Fruit fly (Drosophila melanogaster) whole organism, embryonic: Measurements from ENCODE around the gene CG12539.

ENCODE experiments used
- Abd-B ChIP-seq: fragments of 200-800 bp; sonication (Bioruptor generic); optimal IDR thresholded peaks from 2 replicates; lab custom pipeline; 2018; ENCODE audit warnings: missing biosample characterization, mild to moderate bottlenecking, missing genetic modification characterization, moderate library complexity
- BtbVII ChIP-seq: fragments of 200-800 bp; sonication (Bioruptor generic); optimal IDR thresholded peaks from 3 replicates; lab custom pipeline; 2017; ENCODE audit warnings: missing biosample characterization, mild to moderate bottlenecking, missing genetic modification characterization
- CG11247 ChIP-seq: fragments of 200-800 bp; sonication (Bioruptor generic); IDR thresholded peaks from 2 replicates; pipeline ENCODE4 v1.3.6; 2022; ENCODE audit warnings: missing biosample characterization, missing genetic modification characterization
- CG11456 ChIP-seq: fragments of 200-800 bp; sonication (Bioruptor generic); IDR thresholded peaks from 3 replicates; pipeline ENCODE4 v1.3.6; 2022; ENCODE audit warnings: missing biosample characterization, missing genetic modification characterization
- CG12299 ChIP-seq: fragments of 200-800 bp; sonication (Bioruptor generic); optimal IDR thresholded peaks from 2 replicates; lab custom pipeline; 2018; ENCODE audit warnings: missing biosample characterization, mild to moderate bottlenecking, missing genetic modification characterization
- CG13424 ChIP-seq: fragments of 200-800 bp; sonication (Bioruptor generic); optimal IDR thresholded peaks from 2 replicates; lab custom pipeline; 2019; ENCODE audit warnings: missing biosample characterization, mild to moderate bottlenecking, missing genetic modification characterization, moderate library complexity
- CG31388 ChIP-seq: fragments of 200-800 bp; sonication (Bioruptor generic); optimal IDR thresholded peaks from 2 replicates; lab custom pipeline; 2016; ENCODE audit warnings: missing biosample characterization, missing genetic modification characterization
- CG4328 ChIP-seq: fragments of 200-800 bp; sonication (Bioruptor generic); optimal IDR thresholded peaks from 3 replicates; lab custom pipeline; 2017; ENCODE audit warnings: missing biosample characterization, missing genetic modification reagents, missing genetic modification characterization
- CG5180 ChIP-seq: fragments of 200-800 bp; sonication (Bioruptor generic); optimal IDR thresholded peaks from 3 replicates; lab custom pipeline; 2017; ENCODE audit warnings: missing biosample characterization, missing genetic modification characterization, mild to moderate bottlenecking, moderate library complexity, missing genetic modification reagents
- CG5953 ChIP-seq: fragments of 200-800 bp; sonication (Bioruptor generic); IDR thresholded peaks from 2 replicates; pipeline ENCODE4 v1.3.6; 2022; ENCODE audit warnings: missing biosample characterization, missing genetic modification characterization
- CG6175 ChIP-seq: fragments of 200-800 bp; sonication (Bioruptor generic); IDR thresholded peaks from 3 replicates; pipeline ENCODE4 v1.3.6; 2022; ENCODE audit warnings: missing biosample characterization, missing genetic modification characterization
- CG6272 ChIP-seq: fragments of 200-800 bp; sonication (Bioruptor generic); IDR thresholded peaks from 2 replicates; pipeline ENCODE4 v1.3.6; 2022; ENCODE audit warnings: missing biosample characterization, missing genetic modification characterization
- CG6654 ChIP-seq: fragments of 200-800 bp; sonication (Bioruptor generic); optimal IDR thresholded peaks from 2 replicates; lab custom pipeline; 2017; ENCODE audit warnings: missing biosample characterization, mild to moderate bottlenecking, missing genetic modification characterization
- CG6813 ChIP-seq: fragments of 200-800 bp; sonication (Bioruptor generic); optimal IDR thresholded peaks from 2 replicates; lab custom pipeline; 2017; ENCODE audit warnings: missing biosample characterization, missing genetic modification characterization, mild to moderate bottlenecking, moderate library complexity, missing genetic modification reagents
- CG8388 ChIP-seq: fragments of 200-800 bp; sonication (Bioruptor generic); optimal IDR thresholded peaks from 2 replicates; lab custom pipeline; 2019; ENCODE audit warnings: missing biosample characterization, mild to moderate bottlenecking, missing genetic modification characterization, moderate library complexity
- CG9932 ChIP-seq: fragments of 200-800 bp; sonication (Bioruptor generic); IDR thresholded peaks from 2 replicates; pipeline ENCODE4 v1.3.6; 2022; ENCODE audit warnings: missing biosample characterization, missing genetic modification characterization
- CTCF ChIP-seq: fragments of 200-800 bp; sonication (Bioruptor generic); optimal IDR thresholded peaks from 2 replicates; lab custom pipeline; 2017; ENCODE audit warnings: missing biosample characterization, mild to moderate bottlenecking, missing genetic modification characterization, moderate library complexity
- E2f1 ChIP-seq: fragments of 200-800 bp; sonication (Bioruptor generic); IDR thresholded peaks from 2 replicates; pipeline ENCODE4 v1.3.6; 2022; ENCODE audit warnings: missing biosample characterization, missing genetic modification characterization
- Eip74EF ChIP-seq, 2 experiments: fragments of 200-800 bp in 1 of 2; fragments of >200 bp in 1 of 2; sonication (Bioruptor generic) in 1 of 2; optimal IDR thresholded peaks; 2 replicates each; lab custom pipeline; 2017 to 2019; ENCODE audit warnings: missing biosample characterization in 2 of 2, missing genetic modification characterization in 2 of 2, mild to moderate bottlenecking in 1 of 2, moderate library complexity in 1 of 2
- HLHmδ ChIP-seq: fragments of 200-800 bp; sonication (Bioruptor generic); optimal IDR thresholded peaks from 2 replicates; lab custom pipeline; 2018; ENCODE audit warnings: missing biosample characterization, mild to moderate bottlenecking, missing genetic modification characterization, moderate library complexity
- Nf-YB ChIP-seq: fragments of 200-800 bp; sonication (Bioruptor generic); optimal IDR thresholded peaks from 3 replicates; lab custom pipeline; 2019; ENCODE audit warnings: missing biosample characterization, mild to moderate bottlenecking, missing genetic modification characterization, moderate library complexity
- Taf1 ChIP-seq: fragments of 200-800 bp; sonication (Bioruptor generic); IDR thresholded peaks from 2 replicates; pipeline ENCODE4 v1.3.6; 2022; ENCODE audit warnings: missing biosample characterization, missing genetic modification characterization
- bcd ChIP-seq: fragments of 200-800 bp; sonication (Bioruptor generic); optimal IDR thresholded peaks from 2 replicates; lab custom pipeline; 2017; ENCODE audit warnings: missing biosample characterization, mild to moderate bottlenecking, missing genetic modification characterization
- chinmo ChIP-seq: fragments of 200-800 bp; sonication (Bioruptor generic); IDR thresholded peaks from 4 replicates; pipeline ENCODE4 v1.3.6; 2022; ENCODE audit warnings: missing biosample characterization, missing genetic modification characterization; ENCODE audit not compliant: partially characterized antibody
- crp ChIP-seq, 2 experiments: fragments of 200-800 bp; sonication (Bioruptor generic); optimal IDR thresholded peaks; 2 replicates in 1 of 2; 3 replicates in 1 of 2; lab custom pipeline; 2017; ENCODE audit warnings: missing biosample characterization in 2 of 2, missing genetic modification characterization in 2 of 2, mild to moderate bottlenecking in 1 of 2, moderate library complexity in 1 of 2
- gsb-n ChIP-seq: fragments of 200-800 bp; sonication (Bioruptor generic); optimal IDR thresholded peaks from 3 replicates; lab custom pipeline; 2018; ENCODE audit warnings: missing biosample characterization, mild to moderate bottlenecking, missing genetic modification characterization
- h ChIP-seq: fragments of >200 bp; optimal IDR thresholded peaks from 2 replicates; lab custom pipeline; 2017
- hth ChIP-seq: fragments of >200 bp; optimal IDR thresholded peaks from 2 replicates; lab custom pipeline; 2017; ENCODE audit warnings: inconsistent platforms
- lilli ChIP-seq: fragments of 200-800 bp; sonication (Bioruptor generic); optimal IDR thresholded peaks from 3 replicates; lab custom pipeline; 2016; ENCODE audit warnings: missing biosample characterization, missing genetic modification characterization
- lola ChIP-seq, 3 experiments: fragments of >200 bp in 2 of 3; fragments of 200-800 bp in 1 of 3; sonication (Bioruptor generic) in 1 of 3; optimal IDR thresholded peaks; 2 replicates each; lab custom pipeline; 2017 to 2019; ENCODE audit warnings: missing biosample characterization in 3 of 3, missing genetic modification characterization in 3 of 3, mild to moderate bottlenecking in 1 of 3, moderate library complexity in 1 of 3
- pzg ChIP-seq: fragments of 200-800 bp; sonication (Bioruptor generic); optimal IDR thresholded peaks from 3 replicates; lab custom pipeline; 2018; ENCODE audit warnings: missing biosample characterization, mild to moderate bottlenecking, missing genetic modification characterization, moderate library complexity
- sens ChIP-seq: fragments of 200-800 bp; sonication (Bioruptor generic); peaks from one replicate; lab custom pipeline; 2016; ENCODE audit warnings: missing biosample characterization, missing genetic modification characterization
- slou ChIP-seq: fragments of 200-800 bp; sonication (Bioruptor generic); optimal IDR thresholded peaks from 3 replicates; lab custom pipeline; 2016; ENCODE audit warnings: missing biosample characterization, missing genetic modification characterization
- sqz ChIP-seq: fragments of 200-800 bp; sonication (Bioruptor generic); optimal IDR thresholded peaks from 3 replicates; lab custom pipeline; 2018; ENCODE audit warnings: missing biosample characterization, mild to moderate bottlenecking, missing genetic modification characterization
- tx ChIP-seq: fragments of 200-800 bp; sonication (Bioruptor generic); optimal IDR thresholded peaks from 2 replicates; lab custom pipeline; 2016; ENCODE audit warnings: missing biosample characterization, missing genetic modification characterization
- vnd ChIP-seq: fragments of 200-800 bp; sonication (Bioruptor generic); IDR thresholded peaks from 3 replicates; pipeline ENCODE4 v1.3.6; 2022; ENCODE audit warnings: missing biosample characterization, missing genetic modification characterization; ENCODE audit not compliant: partially characterized antibody
- vvl ChIP-seq: fragments of 200-800 bp; sonication (Bioruptor generic); IDR thresholded peaks from 2 replicates; pipeline ENCODE4 v1.3.6; 2022; ENCODE audit warnings: missing biosample characterization, missing genetic modification characterization

CG12539 gene

dm6 chrX:14882536-14883118 is 38.1 kb upstream of the CG12539 start, which contains the start of the genes CG45064 and CG45065 (continued):
- TF ChIP-seq CG6654 (peak; percentile 70), CG12299 (tag; lab: Kevin White, UChicago) (peak; percentile 22), CG6813 (GFP tag; lab: Kevin White, UChicago) (peak; percentile 71), CG31388 (GFP tag; lab: Kevin White, UChicago) (peak; percentile 21), lilli (GFP tag; lab: Kevin White, UChicago) (peak; percentile 79), crp (GFP tag; optimal IDR thresholded peaks at IDR 0.05; lab: Kevin White, UChicago) (peak in 1 of 2 experiments; percentile 31), CG9932 (GFP tag; lab: Robert Waterston, UW) (peak; percentile 70), E2f1 (GFP tag; lab: Robert Waterston, UW) (peak; percentile 77), slou (peak; percentile 11), HLHmδ (GFP tag; lab: Kevin White, UChicago) (no peak), tx (peak; percentile 77), bcd (GFP tag; lab: Kevin White, UChicago) (peak; percentile 81), gsb-n (tag; lab: Kevin White, UChicago) (peak; percentile 83), Abd-B (GFP tag; lab: Kevin White, UChicago) (peak; percentile 57), hth (lab: Kevin White, UChicago) (no peak), CG6272 (GFP tag; lab: Robert Waterston, UW) (peak; percentile 48), CG13424 (tag; lab: Kevin White, UChicago) (peak; percentile 88), lola (GFP tag; optimal IDR thresholded peaks at IDR 0.05; lab: Kevin White, UChicago) (peak in 1 of 3 experiments; percentile 79)

dm6 chrX:14878917-14879316 is 34.4 kb upstream of the CG12539 start:
- peak; percentile 86 for TF ChIP-seq CTCF
- TF ChIP-seq vvl: peak; percentile 53; the same call in 1 of the 2 replicates
- TF ChIP-seq vnd: no peak
- peak; percentile 65 for TF ChIP-seq CG11247 (GFP tag; lab: Robert Waterston, UW)
- no peak for TF ChIP-seq CG9932 (GFP tag; lab: Robert Waterston, UW)
- no peak for TF ChIP-seq h (lab: Kevin White, UChicago)
- TF ChIP-seq, all 482 proteins: peak for 3

dm6 chrX:14871028-14871427 is 26.5 kb upstream of the CG12539 start, which contains the start of gene CG9518:
CG9518 (minus strand) TSS chrX:14871181.
- TF ChIP-seq CG11456 (GFP tag; lab: Robert Waterston, UW): no peak
- TF ChIP-seq chinmo (GFP tag; lab: Robert Waterston, UW): 0 out of 4 replicates have a peak, but pooled peaks have one; percentile 29
- no peak for TF ChIP-seq lola (GFP tag; optimal IDR thresholded peaks at IDR 0.05; lab: Kevin White, UChicago)
- TF ChIP-seq Taf1 (GFP tag; lab: Robert Waterston, UW): no peak
- TF ChIP-seq BtbVII (GFP tag; lab: Kevin White, UChicago): no peak
- TF ChIP-seq CG4328 (GFP tag; lab: Kevin White, UChicago): no peak
- TF ChIP-seq sens (GFP tag; lab: Kevin White, UChicago): peak; percentile 25
- no peak for TF ChIP-seq Nf-YB (GFP tag; lab: Kevin White, UChicago)
- peak; percentile 97 for TF ChIP-seq CG5180 (GFP tag; lab: Kevin White, UChicago)
- TF ChIP-seq CG8388 (GFP tag; lab: Kevin White, UChicago): no peak
- no peak for TF ChIP-seq CG5953 (GFP tag; lab: Robert Waterston, UW)
- TF ChIP-seq Eip74EF (GFP tag; optimal IDR thresholded peaks at IDR 0.05; lab: Kevin White, UChicago): no peak
- TF ChIP-seq sqz (GFP tag; lab: Kevin White, UChicago): no peak
- TF ChIP-seq CG31388 (GFP tag; lab: Kevin White, UChicago): no peak
- no peak for TF ChIP-seq pzg (GFP tag; lab: Kevin White, UChicago)
- TF ChIP-seq CG6175: no peak
